Fruit fly (Drosophila melanogaster) whole organism, adult: ENCODE data around the gene Gr93a.

Experiments used
- CG11617 ChIP-seq: fragments of 200-800 bp; sonication (Bioruptor generic); optimal IDR thresholded peaks from 2 replicates; lab custom pipeline; 2017; ENCODE audit warnings: mild to moderate bottlenecking, missing biosample characterization, missing genetic modification reagents, missing genetic modification characterization
- CG12768 ChIP-seq: fragments of 200-800 bp; sonication (Bioruptor generic); optimal IDR thresholded peaks from 2 replicates; lab custom pipeline; 2017; ENCODE audit warnings: missing biosample characterization, missing genetic modification characterization, mild to moderate bottlenecking, moderate library complexity, missing genetic modification reagents
- CG1620 ChIP-seq: fragments of 200-800 bp; sonication (Bioruptor generic); optimal IDR thresholded peaks from 2 replicates; lab custom pipeline; 2016; ENCODE audit warnings: missing biosample characterization, missing genetic modification characterization
- CG7045 ChIP-seq: fragments of 200-800 bp; sonication (Bioruptor generic); optimal IDR thresholded peaks from 2 replicates; lab custom pipeline; 2017; ENCODE audit warnings: missing biosample characterization, mild to moderate bottlenecking, missing genetic modification characterization
- CG7101 ChIP-seq: fragments of 200-800 bp; sonication (Bioruptor generic); optimal IDR thresholded peaks from 2 replicates; lab custom pipeline; 2018; ENCODE audit warnings: missing biosample characterization, mild to moderate bottlenecking, missing genetic modification characterization, moderate library complexity
- Crg-1 ChIP-seq: fragments of 200-800 bp; sonication (Bioruptor generic); optimal IDR thresholded peaks from 2 replicates; lab custom pipeline; 2016; ENCODE audit warnings: missing biosample characterization, missing genetic modification characterization
- Mnt ChIP-seq: fragments of 200-800 bp; sonication (Bioruptor generic); optimal IDR thresholded peaks from 2 replicates; lab custom pipeline; 2016; ENCODE audit warnings: missing biosample characterization, mild to moderate bottlenecking, missing genetic modification characterization
- cnc ChIP-seq, 2 experiments: fragments of >200 bp; optimal IDR thresholded peaks; 2 replicates each; lab custom pipeline; 2017
- kay ChIP-seq: fragments of 200-800 bp; sonication (Bioruptor generic); peaks from one replicate; lab custom pipeline; 2016; ENCODE audit warnings: missing biosample characterization, missing genetic modification characterization, borderline replicate concordance
- ovo ChIP-seq: fragments of 200-800 bp; sonication (Bioruptor generic); optimal IDR thresholded peaks from 2 replicates; lab custom pipeline; 2016; ENCODE audit warnings: missing biosample characterization, missing genetic modification characterization
- tj ChIP-seq: fragments of 200-800 bp; sonication (Bioruptor generic); optimal IDR thresholded peaks from 3 replicates; lab custom pipeline; 2017; ENCODE audit warnings: missing biosample characterization, mild to moderate bottlenecking, missing genetic modification characterization, moderate library complexity
- toe ChIP-seq: fragments of 200-800 bp; sonication (Bioruptor generic); optimal IDR thresholded peaks from 2 replicates; lab custom pipeline; 2016; ENCODE audit warnings: missing biosample characterization, missing genetic modification characterization

DNA sequence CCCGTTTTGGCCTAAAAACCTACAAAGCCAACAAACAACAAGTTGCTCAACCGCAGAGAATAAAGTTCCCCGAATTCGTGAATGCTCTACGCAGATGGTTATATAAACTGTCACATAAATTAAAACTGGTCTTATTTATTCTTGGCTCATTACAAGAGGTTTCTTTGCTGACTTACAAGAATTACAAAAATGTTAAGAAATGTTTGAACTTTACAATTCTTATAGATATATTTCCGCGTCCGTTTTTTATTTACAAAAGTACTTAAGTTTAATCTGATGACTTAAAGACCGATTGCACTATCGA lies 3.9 kb downstream of the Gr93a start:
- TF ChIP-seq toe (GFP tag; lab: Kevin White, UChicago) (no peak), ovo (GFP tag; lab: Kevin White, UChicago) (no peak), CG7101 (tag; lab: Kevin White, UChicago) (no peak), cnc (optimal IDR thresholded peaks at IDR 0.05; lab: Kevin White, UChicago) (no peak), CG1620 (no peak), tj (no peak), CG7045 (GFP tag; lab: Kevin White, UChicago) (no peak), kay (GFP tag; lab: Kevin White, UChicago) (no peak), CG12768 (GFP tag; lab: Kevin White, UChicago) (no peak), Crg-1 (no peak), Mnt (GFP tag; lab: Kevin White, UChicago) (no peak), CG11617 (GFP tag; lab: Kevin White, UChicago) (no peak)
